Worm (Caenorhabditis elegans) whole organism, L4 larva: ENCODE results near the gene pipp-4P.

Source experiments
- ama-1 ChIP-seq: fragments of 150-350 bp; optimal IDR thresholded peaks from 2 replicates; lab custom pipeline; 2014; ENCODE audit warnings: inconsistent platforms, mixed read lengths
- ceh-82 ChIP-seq: sonication (generic microtip); optimal IDR thresholded peaks from 2 replicates; lab custom pipeline; 2017; ENCODE audit warnings: missing biosample characterization, missing genetic modification characterization
- gei-8 ChIP-seq: fragments of 200-800 bp; sonication (Bioruptor generic); optimal IDR thresholded peaks from 2 replicates; lab custom pipeline; 2018; ENCODE audit warnings: mild to moderate bottlenecking, missing genetic modification characterization, missing compliant biosample characterization
- jun-1 ChIP-seq: fragments of 150-350 bp; optimal IDR thresholded peaks from 2 replicates; lab custom pipeline; 2014; ENCODE audit warnings: missing biosample characterization, missing genetic modification reagents, missing genetic modification characterization
- lin-39 ChIP-seq: fragments of 150-350 bp; optimal IDR thresholded peaks from 2 replicates; lab custom pipeline; 2014; ENCODE audit warnings: missing biosample characterization, missing genetic modification reagents, missing genetic modification characterization
- lir-3 ChIP-seq: sonication (generic microtip); optimal IDR thresholded peaks from 2 replicates; lab custom pipeline; 2016; ENCODE audit warnings: mild to moderate bottlenecking, missing genetic modification characterization, missing compliant biosample characterization
- mdl-1 ChIP-seq, 2 experiments: fragments of 150-350 bp in 1 of 2; sonication (generic microtip) in 1 of 2; optimal IDR thresholded peaks; 2 replicates each; lab custom pipeline; 2014 to 2017; ENCODE audit warnings: missing biosample characterization in 2 of 2, missing genetic modification characterization in 2 of 2
- mdt-29 ChIP-seq: fragments of 200-800 bp; sonication (Bioruptor generic); IDR thresholded peaks from 2 replicates; pipeline ENCODE4 v1.3.6; 2022; ENCODE audit warnings: missing genetic modification reagents, missing genetic modification characterization, missing compliant biosample characterization
- nhr-10 ChIP-seq: fragments of 150-350 bp; optimal IDR thresholded peaks from 2 replicates; lab custom pipeline; 2014; ENCODE audit warnings: missing biosample characterization, missing genetic modification characterization
- nhr-76 ChIP-seq: fragments of 150-350 bp; optimal IDR thresholded peaks from 2 replicates; lab custom pipeline; 2014; ENCODE audit warnings: missing biosample characterization, missing genetic modification characterization
- nhr-77 ChIP-seq: fragments of 150-350 bp; optimal IDR thresholded peaks from 2 replicates; lab custom pipeline; 2014; ENCODE audit warnings: missing biosample characterization, missing genetic modification characterization
- php-3 ChIP-seq: fragments of 200-800 bp; sonication (Bioruptor generic); IDR thresholded peaks from 2 replicates; pipeline ENCODE4 v1.3.6; 2022; ENCODE audit warnings: missing genetic modification reagents, missing genetic modification characterization, missing compliant biosample characterization
- unc-62 ChIP-seq, 3 experiments: fragments of 150-350 bp in 1 of 3; sonication (generic microtip); optimal IDR thresholded peaks in 2 of 3; peaks in 1 of 3; 1 replicate in 1 of 3; 2 replicates in 2 of 3; lab custom pipeline; 2014 to 2017; ENCODE audit warnings: missing biosample characterization in 3 of 3, missing genetic modification characterization in 3 of 3, missing genetic modification reagents in 3 of 3, missing genotype in 1 of 3

- TF ChIP-seq ceh-82 (tag; lab: Kevin White, UChicago) (no peak), lir-3 (no peak), gei-8 (no peak), lin-39 (no peak), unc-62 (GFP tag; optimal IDR thresholded peaks at IDR 0.05 in 1 of 2; lab: Kevin White, UChicago) (no peak), unc-62 (tag; optimal IDR thresholded peaks at IDR 0.05; lab: Kevin White, UChicago) (no peak), nhr-77 (peak; percentile 71), nhr-76 (tag; lab: Kevin White, UChicago) (no peak), mdl-1 (tag; optimal IDR thresholded peaks at IDR 0.05; lab: Kevin White, UChicago) (peak; percentile 33 to 94), php-3 (peak; percentile 55; the same call in 1 of the 2 replicates), ama-1 (lab: Kevin White, UChicago) (no peak), nhr-10 (tag; lab: Kevin White, UChicago) (peak; percentile 26), jun-1 (tag; lab: Kevin White, UChicago) (no peak), mdt-29 (no peak)
Measured at ce11 chrIII:2871817-2872216, 52.7 kb downstream of the pipp-4P start.
